Worm (Caenorhabditis elegans) whole organism, young adult: ENCODE results near the gene cox-11.

Experiments
- C06A6.2 ChIP-seq: fragments of 200-800 bp; sonication (Bioruptor generic); conservative IDR thresholded peaks from 2 replicates; pipeline ENCODE4 v1.3.6; 2022; ENCODE audit warnings: missing genetic modification characterization, missing compliant biosample characterization
- C17E4.6 ChIP-seq: fragments of 200-800 bp; sonication (Bioruptor generic); IDR thresholded peaks from 2 replicates; pipeline ENCODE4 v1.3.6; 2022; ENCODE audit warnings: missing genetic modification reagents, missing genetic modification characterization, missing compliant biosample characterization
- D2030.7 ChIP-seq: fragments of 200-800 bp; sonication (Bioruptor generic); IDR thresholded peaks from 2 replicates; pipeline ENCODE4 v1.3.6; 2022; ENCODE audit warnings: missing genetic modification reagents, missing genetic modification characterization, missing compliant biosample characterization
- F22D6.2 ChIP-seq: sonication (generic microtip); optimal IDR thresholded peaks from 2 replicates; lab custom pipeline; 2016; ENCODE audit warnings: mild to moderate bottlenecking, missing genetic modification characterization, missing compliant biosample characterization
- F23B12.7 ChIP-seq: sonication (generic microtip); optimal IDR thresholded peaks from 2 replicates; lab custom pipeline; 2017; ENCODE audit warnings: missing genetic modification characterization, mild to moderate bottlenecking, missing compliant biosample characterization, antibody characterized with exemption, moderate library complexity; ENCODE audit not compliant: insufficient read depth
- F37B4.10 ChIP-seq: fragments of 200-800 bp; sonication (Bioruptor generic); IDR thresholded peaks from 2 replicates; pipeline ENCODE4 v1.3.6; 2022; ENCODE audit warnings: missing genetic modification characterization, missing compliant biosample characterization
- F49E8.2 ChIP-seq: sonication (generic microtip); optimal IDR thresholded peaks from 3 replicates; lab custom pipeline; 2017; ENCODE audit warnings: missing genetic modification characterization, mild to moderate bottlenecking, missing compliant biosample characterization, antibody characterized with exemption, moderate library complexity; ENCODE audit not compliant: insufficient read depth
- F57A8.1 ChIP-seq: fragments of 200-800 bp; sonication (Bioruptor generic); optimal IDR thresholded peaks from 2 replicates; lab custom pipeline; 2018; ENCODE audit warnings: mild to moderate bottlenecking, missing genetic modification characterization, moderate library complexity, missing compliant biosample characterization
- K12H6.12 ChIP-seq: fragments of 200-800 bp; sonication (Bioruptor generic); optimal IDR thresholded peaks from 2 replicates; lab custom pipeline; 2018; ENCODE audit warnings: mild to moderate bottlenecking, missing genetic modification characterization, missing compliant biosample characterization
- T07F8.4 ChIP-seq: sonication (generic microtip); optimal IDR thresholded peaks from 2 replicates; lab custom pipeline; 2016; ENCODE audit warnings: mild to moderate bottlenecking, missing genetic modification characterization, moderate library complexity, missing compliant biosample characterization
- Y53F4B.3 ChIP-seq: fragments of 200-800 bp; sonication (Bioruptor generic); IDR thresholded peaks from 2 replicates; pipeline ENCODE4 v1.3.6; 2022; ENCODE audit warnings: missing genetic modification reagents, missing genetic modification characterization, missing compliant biosample characterization
- Y53G8AR.9 ChIP-seq: fragments of 200-800 bp; sonication (Bioruptor generic); conservative IDR thresholded peaks from 2 replicates; pipeline ENCODE4 v1.3.6; 2022; ENCODE audit warnings: missing genetic modification reagents, missing genetic modification characterization, missing compliant biosample characterization
- Y79H2A.3 ChIP-seq: fragments of 200-800 bp; sonication (Bioruptor generic); conservative IDR thresholded peaks from 2 replicates; pipeline ENCODE4 v1.3.6; 2022; ENCODE audit warnings: missing genetic modification reagents, missing genetic modification characterization, missing compliant biosample characterization
- ama-1 ChIP-seq, 3 experiments: fragments of 150-350 bp in 1 of 3; sonication (generic microtip) in 2 of 3; optimal IDR thresholded peaks; 2 replicates each; lab custom pipeline; 2014 to 2018; ENCODE audit warnings: missing biosample characterization in 2 of 3, missing genetic modification characterization in 2 of 3, missing genetic modification reagents in 2 of 3
- aptf-3 ChIP-seq: fragments of 200-800 bp; sonication (Bioruptor generic); IDR thresholded peaks from 2 replicates; pipeline ENCODE4 v1.3.6; 2022; ENCODE audit warnings: missing genetic modification characterization, missing compliant biosample characterization
- atf-7 ChIP-seq: sonication (generic microtip); optimal IDR thresholded peaks from 2 replicates; lab custom pipeline; 2017; ENCODE audit warnings: mild to moderate bottlenecking, missing genetic modification characterization, missing compliant biosample characterization
- bed-1 ChIP-seq: fragments of 200-800 bp; sonication (Bioruptor generic); IDR thresholded peaks from 2 replicates; pipeline ENCODE4 v1.3.6; 2022; ENCODE audit warnings: missing genetic modification reagents, missing genetic modification characterization, missing compliant biosample characterization
- ccch-3 ChIP-seq: fragments of 200-800 bp; sonication (Bioruptor generic); optimal IDR thresholded peaks from 2 replicates; lab custom pipeline; 2018; ENCODE audit warnings: mild to moderate bottlenecking, missing genetic modification characterization, missing compliant biosample characterization
- ceh-100 ChIP-seq: fragments of 200-800 bp; sonication (Bioruptor generic); IDR thresholded peaks from 2 replicates; pipeline ENCODE4 v1.3.6; 2022; ENCODE audit warnings: missing genetic modification reagents, missing genetic modification characterization, missing compliant biosample characterization
- ceh-91 ChIP-seq: fragments of 200-800 bp; sonication (Bioruptor generic); IDR thresholded peaks from 2 replicates; pipeline ENCODE4 v1.3.6; 2022; ENCODE audit warnings: missing genetic modification reagents, missing genetic modification characterization, missing compliant biosample characterization
- die-1 ChIP-seq: sonication (generic microtip); optimal IDR thresholded peaks from 2 replicates; lab custom pipeline; 2016; ENCODE audit warnings: missing genotype, mild to moderate bottlenecking, missing genetic modification characterization, missing compliant biosample characterization
- dpff-1 ChIP-seq: sonication (generic microtip); optimal IDR thresholded peaks from 2 replicates; lab custom pipeline; 2017; ENCODE audit warnings: mild to moderate bottlenecking, missing genetic modification characterization, missing compliant biosample characterization
- dpl-1 ChIP-seq: fragments of 150-350 bp; optimal IDR thresholded peaks from 2 replicates; lab custom pipeline; 2014; ENCODE audit warnings: missing biosample characterization, missing genetic modification reagents, missing genetic modification characterization
- ekl-4 ChIP-seq: fragments of 200-800 bp; sonication (Bioruptor generic); IDR thresholded peaks from 2 replicates; pipeline ENCODE4 v1.3.6; 2022; ENCODE audit warnings: missing genetic modification reagents, missing genetic modification characterization, missing compliant biosample characterization
- fkh-3 ChIP-seq: sonication (generic microtip); optimal IDR thresholded peaks from 2 replicates; lab custom pipeline; 2016; ENCODE audit warnings: mild to moderate bottlenecking, missing genetic modification characterization, missing compliant biosample characterization
- hmg-20 ChIP-seq: fragments of 200-800 bp; sonication (Bioruptor generic); IDR thresholded peaks from 2 replicates; pipeline ENCODE4 v1.3.6; 2022; ENCODE audit warnings: missing genetic modification reagents, missing genetic modification characterization, missing compliant biosample characterization
- let-607 ChIP-seq, 2 experiments: fragments of 200-800 bp in 1 of 2; sonication (Bioruptor generic) in 1 of 2; sonication (generic microtip) in 1 of 2; optimal IDR thresholded peaks; 2 replicates each; lab custom pipeline; 2016 to 2018; ENCODE audit warnings: mild to moderate bottlenecking in 2 of 2, missing compliant biosample characterization in 2 of 2, missing genetic modification characterization in 2 of 2, moderate library complexity in 2 of 2, missing genotype in 1 of 2
- lin-26 ChIP-seq: fragments of 200-800 bp; sonication (Bioruptor generic); IDR thresholded peaks from 2 replicates; pipeline ENCODE4 v1.3.6; 2022; ENCODE audit warnings: missing genetic modification reagents, missing genetic modification characterization, missing compliant biosample characterization
- lin-35 ChIP-seq, 3 experiments: fragments of 150-350 bp in 2 of 3; sonication (generic microtip) in 1 of 3; optimal IDR thresholded peaks; 2 replicates each; lab custom pipeline; 2014 to 2018; ENCODE audit warnings: missing biosample characterization in 3 of 3, missing genetic modification characterization in 3 of 3, missing genetic modification reagents in 3 of 3
- lin-54 ChIP-seq: fragments of 200-800 bp; sonication (Bioruptor generic); optimal IDR thresholded peaks from 2 replicates; lab custom pipeline; 2018; ENCODE audit warnings: mild to moderate bottlenecking, missing genetic modification characterization, missing compliant biosample characterization
- lir-1 ChIP-seq: fragments of 200-800 bp; sonication (Bioruptor generic); conservative IDR thresholded peaks from 2 replicates; pipeline ENCODE4 v1.3.6; 2022; ENCODE audit warnings: missing genetic modification reagents, missing genetic modification characterization, missing compliant biosample characterization
- mcd-1 ChIP-seq: fragments of 200-800 bp; sonication (Bioruptor generic); IDR thresholded peaks from 2 replicates; pipeline ENCODE4 v1.3.6; 2022; ENCODE audit warnings: missing genetic modification reagents, missing genetic modification characterization, missing compliant biosample characterization
- mes-4 ChIP-seq: sonication (generic microtip); optimal IDR thresholded peaks from 2 replicates; lab custom pipeline; 2016; ENCODE audit warnings: missing genotype, missing genetic modification characterization, missing compliant biosample characterization
- nfyb-1 ChIP-seq: fragments of 200-800 bp; sonication (Bioruptor generic); IDR thresholded peaks from 2 replicates; pipeline ENCODE4 v1.3.6; 2022; ENCODE audit warnings: missing genetic modification reagents, missing genetic modification characterization, missing compliant biosample characterization
- nhr-179 ChIP-seq: sonication (generic microtip); optimal IDR thresholded peaks from 2 replicates; lab custom pipeline; 2016; ENCODE audit warnings: mild to moderate bottlenecking, missing genetic modification characterization, missing compliant biosample characterization
- nhr-90 ChIP-seq: sonication (generic microtip); optimal IDR thresholded peaks from 2 replicates; lab custom pipeline; 2016; ENCODE audit warnings: missing genotype, mild to moderate bottlenecking, missing genetic modification characterization, missing compliant biosample characterization
- pha-4 ChIP-seq: fragments of 150-350 bp; sonication (generic microtip); optimal IDR thresholded peaks from 2 replicates; lab custom pipeline; 2014; ENCODE audit warnings: missing biosample characterization, missing genetic modification reagents, missing genetic modification characterization
- sdz-38 ChIP-seq: sonication (generic microtip); optimal IDR thresholded peaks from 2 replicates; lab custom pipeline; 2016; ENCODE audit warnings: missing genotype, missing genetic modification characterization, missing compliant biosample characterization
- sea-2 ChIP-seq: fragments of 200-800 bp; sonication (Bioruptor generic); IDR thresholded peaks from 2 replicates; pipeline ENCODE4 v1.3.6; 2022; ENCODE audit warnings: missing genetic modification characterization, missing compliant biosample characterization
- snpc-1.1 ChIP-seq: sonication (generic microtip); optimal IDR thresholded peaks from 2 replicates; lab custom pipeline; 2017; ENCODE audit warnings: missing genetic modification characterization, mild to moderate bottlenecking, missing compliant biosample characterization, antibody characterized with exemption, moderate library complexity, missing genotype, missing genetic modification reagents; ENCODE audit not compliant: insufficient read depth
- snpc-1.3 ChIP-seq: sonication (generic microtip); optimal IDR thresholded peaks from 2 replicates; lab custom pipeline; 2017; ENCODE audit warnings: missing genetic modification characterization, mild to moderate bottlenecking, missing compliant biosample characterization, antibody characterized with exemption, moderate library complexity, missing genotype, missing genetic modification reagents; ENCODE audit not compliant: insufficient read depth
- snpc-3.4 ChIP-seq: sonication (generic microtip); optimal IDR thresholded peaks from 2 replicates; lab custom pipeline; 2017; ENCODE audit warnings: missing genetic modification characterization, mild to moderate bottlenecking, missing compliant biosample characterization, antibody characterized with exemption, moderate library complexity, missing genotype, missing genetic modification reagents
- tbx-9 ChIP-seq: sonication (generic microtip); optimal IDR thresholded peaks from 2 replicates; lab custom pipeline; 2016; ENCODE audit warnings: borderline replicate concordance, missing genetic modification characterization, inconsistent platforms, missing compliant biosample characterization
- ztf-25 ChIP-seq: fragments of 200-800 bp; sonication (Bioruptor generic); IDR thresholded peaks from 2 replicates; pipeline ENCODE4 v1.3.6; 2022; ENCODE audit warnings: missing genetic modification reagents, missing genetic modification characterization, missing compliant biosample characterization
- ztf-6 ChIP-seq: fragments of 200-800 bp; sonication (Bioruptor generic); IDR thresholded peaks from 2 replicates; pipeline ENCODE4 v1.3.6; 2022; ENCODE audit warnings: missing genetic modification reagents, missing genetic modification characterization, missing compliant biosample characterization

Gene cox-11

ce11 chrIV:13238943-13239861 lies 4.9 kb upstream of the cox-11 start, which contains the start of gene tag-115 (continued):
- TF ChIP-seq ceh-100 (GFP tag; lab: Robert Waterston, UW) (peak; percentile 29; the same call in 1 of the 2 replicates), Y79H2A.3 (GFP tag; lab: Robert Waterston, UW) (no peak), K12H6.12 (tag; lab: Kevin White, UChicago) (no peak), lin-54 (GFP tag; lab: Kevin White, UChicago) (peak; percentile 92), mes-4 (tag; lab: Kevin White, UChicago) (peak; percentile 49), bed-1 (GFP tag; lab: Robert Waterston, UW) (0 out of 2 replicates have a peak, but pooled peaks have one; percentile 15), F37B4.10 (no peak), sea-2 (GFP tag; lab: Robert Waterston, UW) (no peak), fkh-3 (tag; lab: Kevin White, UChicago) (peak; percentile 49), pha-4 (no peak), let-607 (tag; optimal IDR thresholded peaks at IDR 0.05; lab: Kevin White, UChicago) (peak in 1 of 2 experiments; percentile 69), F57A8.1 (GFP tag; lab: Kevin White, UChicago) (no peak), T07F8.4 (tag; lab: Kevin White, UChicago) (no peak), Y53G8AR.9 (GFP tag; lab: Robert Waterston, UW) (peak; percentile 53; the same call in 1 of the 2 replicates), snpc-3.4 (peak; percentile 66), snpc-1.1 (peak; percentile 22), nhr-90 (peak; percentile 1), sdz-38 (no peak), F23B12.7 (peak; percentile 46), ztf-6 (GFP tag; lab: Robert Waterston, UW) (no peak), ekl-4 (peak; percentile 70), mcd-1 (GFP tag; lab: Robert Waterston, UW) (peak; percentile 66), Y53F4B.3 (no peak), nhr-179 (tag; lab: Kevin White, UChicago) (no peak), F49E8.2 (tag; lab: Kevin White, UChicago) (peak; percentile 93), dpl-1 (GFP tag; lab: Kevin White, UChicago) (no peak), C17E4.6 (GFP tag; lab: Robert Waterston, UW) (peak; percentile 52; the same call in 1 of the 2 replicates), ceh-91 (GFP tag; lab: Robert Waterston, UW) (peak; percentile 26; the same call in 1 of the 2 replicates), lir-1 (GFP tag; lab: Robert Waterston, UW) (no peak), ama-1 (optimal IDR thresholded peaks at IDR 0.05; lab: Kevin White, UChicago) (peak; percentile 23), ama-1 (GFP tag; optimal IDR thresholded peaks at IDR 0.05; lab: Kevin White, UChicago) (peak; percentile 86 to 94), F22D6.2 (tag; lab: Kevin White, UChicago) (no peak), C06A6.2 (GFP tag; lab: Robert Waterston, UW) (no peak), die-1 (tag; lab: Kevin White, UChicago) (peak; percentile 63), D2030.7 (GFP tag; lab: Robert Waterston, UW) (peak; percentile 43; the same call in 1 of the 2 replicates), snpc-1.3 (peak; percentile 94), lin-35 (GFP tag; optimal IDR thresholded peaks at IDR 0.05; lab: Kevin White, UChicago) (peak in 1 of 3 experiments; percentile 79), ccch-3 (GFP tag; lab: Kevin White, UChicago) (no peak), tbx-9 (tag; lab: Kevin White, UChicago) (no peak), ztf-25 (GFP tag; lab: Robert Waterston, UW) (no peak), dpff-1 (tag; lab: Kevin White, UChicago) (no peak), hmg-20 (GFP tag; lab: Robert Waterston, UW) (0 out of 2 replicates have a peak, but pooled peaks have one; percentile 18), atf-7 (tag; lab: Kevin White, UChicago) (peak; percentile 22), aptf-3 (GFP tag; lab: Robert Waterston, UW) (no peak), nfyb-1 (GFP tag; lab: Robert Waterston, UW) (peak; percentile 82), lin-26 (GFP tag; lab: Robert Waterston, UW) (peak; percentile 85)
